Fruit fly (Drosophila melanogaster) whole organism, wandering third instar larva: ENCODE data around the gene CG9926.

Experiments
- Abd-B ChIP-seq: fragments of >200 bp; optimal IDR thresholded peaks from 2 replicates; lab custom pipeline; 2017; ENCODE audit warnings: missing biosample characterization, missing genetic modification characterization
- CG32264 ChIP-seq: fragments of 200-800 bp; sonication (Bioruptor generic); optimal IDR thresholded peaks from 2 replicates; lab custom pipeline; 2016; ENCODE audit warnings: missing biosample characterization, missing genetic modification characterization
- CG9705 ChIP-seq: fragments of 200-800 bp; sonication (Bioruptor generic); optimal IDR thresholded peaks from 2 replicates; lab custom pipeline; 2018; ENCODE audit warnings: missing biosample characterization, mild to moderate bottlenecking, missing genetic modification characterization
- CrebA ChIP-seq: fragments of 200-800 bp; sonication (Bioruptor generic); optimal IDR thresholded peaks from 2 replicates; lab custom pipeline; 2016; ENCODE audit warnings: missing biosample characterization, mild to moderate bottlenecking, missing genetic modification characterization, borderline replicate concordance
- Dfd ChIP-seq: fragments of >200 bp; optimal IDR thresholded peaks from 2 replicates; lab custom pipeline; 2017; ENCODE audit warnings: missing biosample characterization, missing genetic modification characterization
- Dif ChIP-seq: fragments of 200-275, 200-300 bp; sonication (Bioruptor generic); optimal IDR thresholded peaks from 2 replicates; lab custom pipeline; 2018; ENCODE audit warnings: missing biosample characterization, missing genetic modification characterization; ENCODE audit not compliant: partially characterized antibody
- GATAd ChIP-seq: sonication (Bioruptor generic); optimal IDR thresholded peaks from 2 replicates; lab custom pipeline; 2016; ENCODE audit warnings: missing biosample characterization, missing genetic modification characterization
- HLH106 ChIP-seq: fragments of 200-800 bp; optimal IDR thresholded peaks from 3 replicates; lab custom pipeline; 2019; ENCODE audit warnings: missing biosample characterization, mild to moderate bottlenecking, missing genetic modification characterization, moderate library complexity
- Hnf4 ChIP-seq: fragments of 200-800 bp; sonication (Bioruptor generic); optimal IDR thresholded peaks from 2 replicates; lab custom pipeline; 2016; ENCODE audit warnings: missing biosample characterization, mild to moderate bottlenecking, missing genetic modification characterization
- Hr78 ChIP-seq: fragments of >200 bp; optimal IDR thresholded peaks from 2 replicates; lab custom pipeline; 2017; ENCODE audit warnings: missing biosample characterization, missing genetic modification characterization
- Hr83 ChIP-seq: fragments of 200-300 bp; sonication (Bioruptor generic); optimal IDR thresholded peaks from 2 replicates; lab custom pipeline; 2016; ENCODE audit warnings: missing biosample characterization, mild to moderate bottlenecking, missing genetic modification characterization, moderate library complexity; ENCODE audit not compliant: poor library complexity, severe bottlenecking
- Jra ChIP-seq: sonication (Bioruptor generic); optimal IDR thresholded peaks from 2 replicates; lab custom pipeline; 2016; ENCODE audit warnings: missing biosample characterization, missing genetic modification characterization
- Mio ChIP-seq: sonication (Bioruptor generic); optimal IDR thresholded peaks from 2 replicates; lab custom pipeline; 2016; ENCODE audit warnings: missing biosample characterization, missing genetic modification characterization
- Myc ChIP-seq: fragments of >200 bp; optimal IDR thresholded peaks from 2 replicates; lab custom pipeline; 2017
- N ChIP-seq: fragments of >200 bp; optimal IDR thresholded peaks from 2 replicates; lab custom pipeline; 2018; ENCODE audit warnings: missing biosample characterization, missing external identifiers, missing genetic modification characterization
- OdsH ChIP-seq: fragments of 200-800 bp; sonication (Bioruptor generic); optimal IDR thresholded peaks from 2 replicates; lab custom pipeline; 2016; ENCODE audit warnings: missing biosample characterization, mild to moderate bottlenecking, missing genetic modification characterization
- Rel ChIP-seq, 2 experiments: fragments of 200-800 bp; sonication (Bioruptor generic) in 1 of 2; optimal IDR thresholded peaks; 2 replicates in 1 of 2; 3 replicates in 1 of 2; lab custom pipeline; 2016 to 2019; ENCODE audit warnings: mild to moderate bottlenecking in 2 of 2, missing biosample characterization in 2 of 2, missing genetic modification characterization in 2 of 2, moderate library complexity in 1 of 2
- Sp1 ChIP-seq: fragments of 200-800 bp; sonication (Bioruptor generic); optimal IDR thresholded peaks from 3 replicates; lab custom pipeline; 2019; ENCODE audit warnings: missing biosample characterization, mild to moderate bottlenecking, missing genetic modification characterization, moderate library complexity
- Vsx2 ChIP-seq: fragments of 200-300, 225-300 bp; sonication (Bioruptor generic); optimal IDR thresholded peaks from 2 replicates; lab custom pipeline; 2018; ENCODE audit warnings: missing biosample characterization, missing genetic modification characterization; ENCODE audit not compliant: partially characterized antibody
- br ChIP-seq: fragments of 200-800 bp; sonication (Bioruptor generic); optimal IDR thresholded peaks from 2 replicates; lab custom pipeline; 2016; ENCODE audit warnings: missing biosample characterization, missing genetic modification characterization
- brk ChIP-seq: fragments of 200-800 bp; sonication (Bioruptor generic); optimal IDR thresholded peaks from 2 replicates; lab custom pipeline; 2016; ENCODE audit warnings: missing biosample characterization, mild to moderate bottlenecking, missing genetic modification characterization
- dl ChIP-seq, 2 experiments: fragments of 175-275, 200-275 bp in 1 of 2; fragments of 200-275 bp in 1 of 2; sonication (Bioruptor generic); optimal IDR thresholded peaks; lab custom pipeline; 2018; ENCODE audit warnings: mild to moderate bottlenecking in 2 of 2, missing biosample characterization in 2 of 2, missing genetic modification characterization in 2 of 2, moderate library complexity in 2 of 2; ENCODE audit not compliant: partially characterized antibody in 2 of 2, insufficient read depth in 1 of 2
- dmrt93B ChIP-seq: fragments of 200-800 bp; sonication (Bioruptor generic); optimal IDR thresholded peaks from 2 replicates; lab custom pipeline; 2018; ENCODE audit warnings: missing biosample characterization, mild to moderate bottlenecking, missing genetic modification characterization
- dsf ChIP-seq: sonication (Bioruptor generic); optimal IDR thresholded peaks from 2 replicates; lab custom pipeline; 2016; ENCODE audit warnings: missing biosample characterization, missing genetic modification characterization, borderline replicate concordance
- ey ChIP-seq: fragments of 200-800 bp; sonication (Bioruptor generic); optimal IDR thresholded peaks from 2 replicates; lab custom pipeline; 2016; ENCODE audit warnings: missing biosample characterization, missing genetic modification characterization
- foxo ChIP-seq, 2 experiments: fragments of 200-800 bp; sonication (Bioruptor generic); optimal IDR thresholded peaks; 2 replicates in 1 of 2; 3 replicates in 1 of 2; lab custom pipeline; 2016 to 2017; ENCODE audit warnings: missing biosample characterization in 2 of 2, missing genetic modification characterization in 2 of 2
- fru ChIP-seq: fragments of 200-800 bp; sonication (Bioruptor generic); optimal IDR thresholded peaks from 3 replicates; lab custom pipeline; 2016; ENCODE audit warnings: missing biosample characterization, mild to moderate bottlenecking, missing genetic modification characterization
- h ChIP-seq: fragments of 200-800 bp; sonication (Bioruptor generic); optimal IDR thresholded peaks from 3 replicates; lab custom pipeline; 2016; ENCODE audit warnings: missing biosample characterization, mild to moderate bottlenecking, missing genetic modification characterization
- jim ChIP-seq: fragments of 175-275, 200-325 bp; sonication (Bioruptor generic); optimal IDR thresholded peaks from 2 replicates; lab custom pipeline; 2016; ENCODE audit warnings: missing biosample characterization, mild to moderate bottlenecking, missing genetic modification characterization
- lola ChIP-seq: fragments of >200 bp; optimal IDR thresholded peaks from 2 replicates; lab custom pipeline; 2017; ENCODE audit warnings: missing biosample characterization, missing genetic modification characterization
- pan ChIP-seq: fragments of >200 bp; optimal IDR thresholded peaks from 2 replicates; lab custom pipeline; 2017
- psq ChIP-seq: fragments of 200-800 bp; sonication (Bioruptor generic); optimal IDR thresholded peaks from 3 replicates; lab custom pipeline; 2017; ENCODE audit warnings: missing biosample characterization, mild to moderate bottlenecking, missing genetic modification characterization, moderate library complexity
- rgr ChIP-seq: fragments of 200-800 bp; sonication (Bioruptor generic); optimal IDR thresholded peaks from 3 replicates; lab custom pipeline; 2016; ENCODE audit warnings: missing biosample characterization, mild to moderate bottlenecking, missing genetic modification characterization
- sage ChIP-seq: fragments of 200-800 bp; sonication (Bioruptor generic); optimal IDR thresholded peaks from 2 replicates; lab custom pipeline; 2016; ENCODE audit warnings: missing biosample characterization, mild to moderate bottlenecking, missing genetic modification characterization
- sv ChIP-seq: fragments of 200-800 bp; sonication (Bioruptor generic); optimal IDR thresholded peaks from 3 replicates; lab custom pipeline; 2016; ENCODE audit warnings: missing biosample characterization, missing genetic modification characterization
- tai ChIP-seq: sonication (Bioruptor generic); optimal IDR thresholded peaks from 2 replicates; lab custom pipeline; 2016; ENCODE audit warnings: missing biosample characterization, missing genetic modification characterization
- usp ChIP-seq: fragments of >200 bp; optimal IDR thresholded peaks from 2 replicates; lab custom pipeline; 2017; ENCODE audit warnings: missing biosample characterization, missing genetic modification characterization
- woc ChIP-seq: sonication (Bioruptor generic); optimal IDR thresholded peaks from 2 replicates; lab custom pipeline; 2016; ENCODE audit warnings: missing biosample characterization, mild to moderate bottlenecking, missing genetic modification characterization

Gene CG9926

DNA sequence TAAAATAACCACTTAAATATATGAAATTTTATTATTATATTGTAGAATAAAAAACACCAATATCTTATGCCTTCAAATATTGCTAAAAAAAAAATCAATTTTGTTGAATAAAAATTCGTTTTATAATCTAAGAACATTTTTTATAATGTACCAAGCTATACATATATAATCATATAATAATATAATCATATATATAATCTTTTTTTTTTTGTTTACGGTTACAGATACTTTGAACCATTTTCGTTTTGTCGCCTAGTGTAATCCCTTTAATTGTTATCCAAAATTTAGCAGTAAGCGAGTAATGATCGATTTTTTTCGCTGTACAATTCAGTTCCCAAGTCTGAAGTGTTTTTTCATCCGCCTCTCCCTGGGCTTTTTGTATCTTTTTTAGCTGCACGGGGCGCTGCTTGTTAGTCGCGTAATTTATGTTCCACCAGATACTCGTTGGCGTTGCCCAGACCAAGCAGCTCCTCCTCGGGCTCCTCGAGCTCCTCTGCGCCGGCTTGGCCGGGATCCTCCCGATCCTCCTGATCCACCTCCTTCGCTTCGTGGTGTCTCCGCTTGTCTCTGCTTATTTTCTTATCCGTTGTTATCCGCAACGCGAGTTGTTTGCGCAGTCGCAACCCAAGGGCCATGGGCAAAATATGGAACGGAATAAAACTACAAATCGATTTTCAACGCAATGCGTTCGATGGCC, 11.4 kb downstream of the CG9926 start:
- TF ChIP-seq OdsH (GFP tag; lab: Kevin White, UChicago) (peak; percentile 53), br (GFP tag; lab: Kevin White, UChicago) (no peak), dmrt93B (GFP tag; lab: Kevin White, UChicago) (peak; percentile 3), Hr78 (GFP tag; lab: Kevin White, UChicago) (no peak), pan (lab: Kevin White, UChicago) (no peak), jim (GFP tag; lab: Kevin White, UChicago) (no peak), woc (GFP tag; lab: Kevin White, UChicago) (no peak), rgr (GFP tag; lab: Kevin White, UChicago) (peak; percentile 7), psq (GFP tag; lab: Kevin White, UChicago) (peak; percentile 40), Dfd (GFP tag; lab: Kevin White, UChicago) (no peak), foxo (GFP tag; optimal IDR thresholded peaks at IDR 0.05; lab: Kevin White, UChicago) (peak in 1 of 2 experiments; percentile 55), Sp1 (GFP tag; lab: Kevin White, UChicago) (peak; percentile 46), sv (GFP tag; lab: Kevin White, UChicago) (no peak), GATAd (GFP tag; lab: Kevin White, UChicago) (no peak), HLH106 (tag; lab: Kevin White, UChicago) (peak; percentile 28)

DNA sequence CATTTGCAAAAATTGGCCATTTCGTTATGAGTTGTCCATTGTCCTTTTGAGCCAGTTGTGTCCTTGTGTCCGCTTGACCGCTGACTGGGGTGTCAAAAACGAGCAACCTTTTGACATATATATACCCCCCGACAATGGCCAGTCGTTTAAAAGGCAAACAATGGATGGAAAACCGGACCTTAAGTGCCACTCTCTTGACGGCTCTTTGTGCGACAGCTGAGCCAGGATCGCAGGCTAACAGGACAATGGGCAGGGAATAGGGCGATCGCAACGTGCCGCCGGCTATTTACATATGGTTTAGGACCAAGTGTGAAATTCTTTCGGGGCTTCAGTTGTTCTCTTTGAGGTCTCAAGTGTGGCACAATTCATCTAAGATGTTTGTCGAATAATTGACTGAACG, 14.6 kb downstream of the CG9926 start:
- TF ChIP-seq CG9705 (GFP tag; lab: Kevin White, UChicago) (no peak), ey (GFP tag; lab: Kevin White, UChicago) (no peak), rgr (GFP tag; lab: Kevin White, UChicago) (no peak), HLH106 (tag; lab: Kevin White, UChicago) (no peak)

DNA sequence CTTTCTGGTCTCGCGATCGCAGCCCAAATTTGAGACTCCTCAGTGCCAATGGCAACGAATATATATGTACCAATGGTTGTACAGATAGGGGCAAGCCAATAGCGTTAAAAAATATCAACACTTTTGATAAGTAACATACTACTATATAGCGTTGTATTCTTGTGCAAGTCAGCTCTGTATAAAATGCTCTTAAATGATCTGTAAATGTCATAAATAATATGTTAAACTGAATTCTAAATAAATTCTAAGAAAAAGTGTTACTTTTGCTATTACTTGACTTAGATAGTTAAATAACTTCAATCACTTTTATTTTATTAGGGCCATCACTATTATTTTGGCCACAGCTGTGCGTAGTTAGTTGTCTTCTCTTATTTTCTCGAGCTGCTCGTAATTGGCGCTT, 16.3 kb downstream of the CG9926 start:
- TF ChIP-seq Hnf4 (GFP tag; lab: Kevin White, UChicago): peak; percentile 3
- no peak for TF ChIP-seq pan (lab: Kevin White, UChicago)
- TF ChIP-seq woc (GFP tag; lab: Kevin White, UChicago): peak; percentile 46
- TF ChIP-seq jim (GFP tag; lab: Kevin White, UChicago): no peak
- TF ChIP-seq dl (GFP tag; optimal IDR thresholded peaks at IDR 0.05; lab: Kevin White, UChicago; ENCODE audit: insufficient read depth in 1 of 2, partially characterized antibody in 2 of 2): no peak
- no peak for TF ChIP-seq N
- TF ChIP-seq lola: no peak
- TF ChIP-seq Myc: no peak
- no peak for TF ChIP-seq dsf
- TF ChIP-seq ey (GFP tag; lab: Kevin White, UChicago): peak; percentile 66
- no peak for TF ChIP-seq brk
- TF ChIP-seq tai: peak; percentile 9
- TF ChIP-seq sv (GFP tag; lab: Kevin White, UChicago): no peak
- TF ChIP-seq Rel (GFP tag; optimal IDR thresholded peaks at IDR 0.05; lab: Kevin White, UChicago): no peak
- TF ChIP-seq Rel (tag; optimal IDR thresholded peaks at IDR 0.05; lab: Kevin White, UChicago): no peak
- TF ChIP-seq Hr78 (GFP tag; lab: Kevin White, UChicago): no peak
- no peak for TF ChIP-seq sage
- TF ChIP-seq br (GFP tag; lab: Kevin White, UChicago): peak; percentile 50
- no peak for TF ChIP-seq Dfd (GFP tag; lab: Kevin White, UChicago)
- no peak for TF ChIP-seq CrebA
- no peak for TF ChIP-seq CG32264 (GFP tag; lab: Kevin White, UChicago)
- no peak for TF ChIP-seq Dif (GFP tag; lab: Kevin White, UChicago)
- TF ChIP-seq fru: peak; percentile 12
- TF ChIP-seq psq (GFP tag; lab: Kevin White, UChicago): peak; percentile 22
- no peak for TF ChIP-seq CG9705 (GFP tag; lab: Kevin White, UChicago)
- TF ChIP-seq GATAd (GFP tag; lab: Kevin White, UChicago): no peak
- no peak for TF ChIP-seq Abd-B (GFP tag; lab: Kevin White, UChicago)
- peak; percentile 83 for TF ChIP-seq Sp1 (GFP tag; lab: Kevin White, UChicago)
- peak; percentile 79 for TF ChIP-seq h
- peak; percentile 6 for TF ChIP-seq dmrt93B (GFP tag; lab: Kevin White, UChicago)
- peak; percentile 56 for TF ChIP-seq OdsH (GFP tag; lab: Kevin White, UChicago)
- peak; percentile 33 for TF ChIP-seq rgr (GFP tag; lab: Kevin White, UChicago)
- TF ChIP-seq HLH106 (tag; lab: Kevin White, UChicago): peak; percentile 45
- no peak for TF ChIP-seq Vsx2
- no peak for TF ChIP-seq Hr83 (GFP tag; lab: Kevin White, UChicago)
- TF ChIP-seq foxo (GFP tag; optimal IDR thresholded peaks at IDR 0.05; lab: Kevin White, UChicago): peak in 1 of 2 experiments; percentile 55
- no peak for TF ChIP-seq Mio (GFP tag; lab: Kevin White, UChicago)
- no peak for TF ChIP-seq Jra (GFP tag; lab: Kevin White, UChicago)
- TF ChIP-seq usp (GFP tag; lab: Kevin White, UChicago): no peak
